Worm (Caenorhabditis elegans) whole organism, L4 larva: ENCODE data around the gene C30B5.6.

Experiments used
- nhr-77 ChIP-seq: fragments of 150-350 bp; optimal IDR thresholded peaks from 2 replicates; lab custom pipeline; 2014; ENCODE audit warnings: missing biosample characterization, missing genetic modification characterization
- pha-4 ChIP-seq, 2 experiments: fragments of 150-350 bp in 1 of 2; fragments of 200-800 bp in 1 of 2; sonication (Bioruptor generic) in 1 of 2; IDR thresholded peaks in 1 of 2; optimal IDR thresholded peaks in 1 of 2; 2 replicates each; pipeline versions ENCODE4 v1.3.6 to Lab custom; 2014 to 2022; ENCODE audit warnings: missing genetic modification characterization in 2 of 2, missing genetic modification reagents in 2 of 2, missing biosample characterization in 1 of 2, missing compliant biosample characterization in 1 of 2

DNA sequence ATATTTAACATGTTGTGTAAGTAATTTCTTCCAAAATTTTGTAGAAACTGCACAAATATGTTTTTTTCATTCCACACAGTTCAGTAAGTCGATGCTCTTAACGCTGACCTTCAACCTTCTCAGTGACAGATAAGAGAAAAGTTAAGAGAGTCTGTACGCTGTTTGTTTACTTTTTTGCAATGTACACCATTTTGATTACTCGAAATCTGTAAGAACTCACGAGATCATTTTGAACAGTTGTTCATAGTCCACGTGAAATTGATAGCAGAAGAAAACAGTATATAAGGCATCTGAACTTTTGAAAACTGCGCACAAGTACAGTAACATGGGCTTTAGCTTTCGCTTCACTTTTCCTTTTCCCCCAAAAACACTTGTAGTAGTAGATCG, 43.7 kb downstream of the C30B5.6 start:
- TF ChIP-seq nhr-77 (tag; lab: Kevin White, UChicago) (no peak), pha-4 (GFP tag; IDR thresholded peaks at IDR 0.05; lab: Robert Waterston, UW) (no peak), pha-4 (tag; optimal IDR thresholded peaks at IDR 0.05; lab: Kevin White, UChicago) (no peak)
